Worm (Caenorhabditis elegans) whole organism, mixed stage, embryonic: Measurements from ENCODE around the gene lin-1.
"Not testable (repeated sequence)": the region's sequence is repeated elsewhere in the genome, so short reads cannot be mapped to it uniquely, and the experiment has no call there.

ENCODE experiments used
- elt-3 ChIP-seq: fragments of 150-350 bp; optimal IDR thresholded peaks from 2 replicates; lab custom pipeline; 2014; ENCODE audit warnings: missing biosample characterization, missing genetic modification characterization
- hlh-1 ChIP-seq: fragments of 150-350 bp; optimal IDR thresholded peaks from 2 replicates; lab custom pipeline; 2014; ENCODE audit warnings: missing biosample characterization, missing genetic modification reagents, missing genetic modification characterization
- mep-1 ChIP-seq: fragments of 150-350 bp; optimal IDR thresholded peaks from 2 replicates; lab custom pipeline; 2017; ENCODE audit warnings: missing biosample characterization, missing genetic modification reagents, missing genetic modification characterization, inconsistent platforms
- nhr-76 ChIP-seq: sonication (generic microtip); optimal IDR thresholded peaks from 2 replicates; lab custom pipeline; 2017; ENCODE audit warnings: missing biosample characterization, missing genetic modification characterization
- unc-62 ChIP-seq: fragments of 150-350 bp; optimal IDR thresholded peaks from 2 replicates; lab custom pipeline; 2014; ENCODE audit warnings: missing biosample characterization, missing genetic modification reagents, missing genetic modification characterization

- TF ChIP-seq unc-62 (GFP tag; lab: Kevin White, UChicago); elt-3 (tag; lab: Kevin White, UChicago); mep-1 (tag; lab: Kevin White, UChicago); nhr-76 (tag; lab: Kevin White, UChicago); hlh-1 (tag; lab: Kevin White, UChicago): not testable (repeated sequence)
These were observed 24.5 kb downstream of the lin-1 start, which contains the start of gene M70.5 for ce11 chrIV:2275545-2275944.
